Fruit fly (Drosophila melanogaster) whole organism, prepupa: Measurements from ENCODE around the gene yellow-e3.

ENCODE experiments used
- CG10631 ChIP-seq: fragments of 200-800 bp; sonication (Bioruptor generic); optimal IDR thresholded peaks from 2 replicates; lab custom pipeline; 2016; ENCODE audit warnings: missing biosample characterization, missing genetic modification characterization
- CG1621 ChIP-seq: fragments of 200-800 bp; sonication (Bioruptor generic); optimal IDR thresholded peaks from 3 replicates; lab custom pipeline; 2018; ENCODE audit warnings: missing biosample characterization, mild to moderate bottlenecking, missing genetic modification characterization
- CG3032 ChIP-seq: fragments of 200-800 bp; optimal IDR thresholded peaks from 2 replicates; lab custom pipeline; 2019; ENCODE audit warnings: missing biosample characterization, mild to moderate bottlenecking, missing genetic modification characterization, moderate library complexity
- Eip93F ChIP-seq: fragments of 200-800 bp; sonication (Bioruptor generic); optimal IDR thresholded peaks from 2 replicates; lab custom pipeline; 2016; ENCODE audit warnings: missing biosample characterization, mild to moderate bottlenecking, missing genetic modification characterization
- Ets96B ChIP-seq: fragments of 200-800 bp; optimal IDR thresholded peaks from 2 replicates; lab custom pipeline; 2019; ENCODE audit warnings: missing biosample characterization, mild to moderate bottlenecking, missing genetic modification characterization, moderate library complexity
- Smox ChIP-seq: fragments of 200-800 bp; sonication (Bioruptor generic); optimal IDR thresholded peaks from 3 replicates; lab custom pipeline; 2016; ENCODE audit warnings: missing biosample characterization, missing genetic modification characterization
- dsx ChIP-seq: fragments of 200-800 bp; optimal IDR thresholded peaks from 3 replicates; lab custom pipeline; 2019; ENCODE audit warnings: missing biosample characterization, mild to moderate bottlenecking, missing genetic modification characterization, moderate library complexity; ENCODE audit not compliant: poor library complexity, severe bottlenecking
- svp ChIP-seq: fragments of 200-800 bp; sonication (Bioruptor generic); peaks from one replicate; lab custom pipeline; 2016; ENCODE audit warnings: missing biosample characterization, missing genetic modification characterization

DNA sequence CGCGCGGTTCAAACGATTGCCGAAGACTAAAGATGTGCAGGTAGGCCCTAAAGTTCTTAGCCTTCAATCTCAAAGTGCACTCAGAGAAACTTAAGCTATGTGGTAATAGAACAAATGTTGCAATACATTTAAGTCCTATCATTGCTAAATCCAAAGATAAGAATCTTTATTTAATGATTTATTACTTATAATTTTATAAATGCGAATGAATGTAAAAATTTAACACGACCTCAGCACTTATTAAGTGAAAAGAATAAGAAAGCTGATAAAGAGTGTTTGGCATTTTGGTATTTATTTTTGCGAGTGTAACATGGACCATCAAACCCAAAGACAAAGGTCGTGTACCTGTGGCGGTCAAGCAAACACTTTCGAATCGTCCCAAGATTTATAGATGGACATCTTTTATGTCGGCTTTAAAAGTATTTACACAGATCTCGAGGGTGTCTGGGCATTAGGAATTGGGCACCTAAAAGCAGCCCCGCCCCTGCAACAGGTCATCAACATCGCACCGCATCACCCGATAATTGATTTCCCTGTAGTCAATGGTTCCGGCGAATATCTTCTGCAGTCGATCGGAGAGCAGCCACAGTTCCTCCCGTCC lies at the start of gene yellow-e3:
- TF ChIP-seq CG3032 (tag; lab: Kevin White, UChicago): no peak
- no peak for TF ChIP-seq Ets96B (tag; lab: Kevin White, UChicago)
- TF ChIP-seq dsx (GFP tag; lab: Kevin White, UChicago): no peak
- no peak for TF ChIP-seq Eip93F (GFP tag; lab: Kevin White, UChicago)
- no peak for TF ChIP-seq CG1621
- no peak for TF ChIP-seq CG10631 (GFP tag; lab: Kevin White, UChicago)
- TF ChIP-seq Smox (GFP tag; lab: Kevin White, UChicago): no peak
- no peak for TF ChIP-seq svp (GFP tag; lab: Kevin White, UChicago)
